Fruit fly (Drosophila melanogaster): ENCODE data around the gene CG4362.

Gene CG4362

dm6 chr3R:20276012-20276411 lies 31.3 kb downstream of the CG4362 start (continued):
- TF ChIP-seq Sin3A (optimal IDR thresholded peaks at IDR 0.05): no peak
- no peak for TF ChIP-seq fd96Cb (tag; optimal IDR thresholded peaks at IDR 0.05)
- TF ChIP-seq BEAF-32 (GFP tag; optimal IDR thresholded peaks at IDR 0.05): no peak
- TF ChIP-seq her (GFP tag; optimal IDR thresholded peaks at IDR 0.05): peak; percentile 46
- TF ChIP-seq br (optimal IDR thresholded peaks at IDR 0.05): no peak
- TF ChIP-seq CG2875 (GFP tag; optimal IDR thresholded peaks at IDR 0.05): no peak
- peak; percentile 78 for TF ChIP-seq CG9727 (GFP tag; optimal IDR thresholded peaks at IDR 0.05)
- no peak for TF ChIP-seq Atf3 (GFP tag; optimal IDR thresholded peaks at IDR 0.05)
- no peak for TF ChIP-seq gfzf (GFP tag; optimal IDR thresholded peaks at IDR 0.05)
- peak; percentile 41 for TF ChIP-seq CG8089 (GFP tag; optimal IDR thresholded peaks at IDR 0.05)
- TF ChIP-seq NFAT (GFP tag; IDR thresholded peaks at IDR 0.05): no peak
- no peak for TF ChIP-seq dm (GFP tag; optimal IDR thresholded peaks at IDR 0.05)
- no peak for TF ChIP-seq fd64A (GFP tag; optimal IDR thresholded peaks at IDR 0.05)
- peak; percentile 23 for TF ChIP-seq Bdp1 (GFP tag; optimal IDR thresholded peaks at IDR 0.05)
- TF ChIP-seq CG2199 (GFP tag; IDR thresholded peaks at IDR 0.05): no peak
- peak; percentile 46 for TF ChIP-seq NC2β (GFP tag; optimal IDR thresholded peaks at IDR 0.05)
- peak; percentile 13 for TF ChIP-seq CG17829 (tag; optimal IDR thresholded peaks at IDR 0.05)
- no peak for TF ChIP-seq CG2120 (GFP tag; optimal IDR thresholded peaks at IDR 0.05)
- no peak for TF ChIP-seq usp (GFP tag; optimal IDR thresholded peaks at IDR 0.05)
- peak; percentile 12 for TF ChIP-seq tio (GFP tag; optimal IDR thresholded peaks at IDR 0.05)
- no peak for TF ChIP-seq PHDP (tag; optimal IDR thresholded peaks at IDR 0.05)
- peak; percentile 39 for TF ChIP-seq Vsx1 (GFP tag; optimal IDR thresholded peaks at IDR 0.05)
- TF ChIP-seq sqz (GFP tag; optimal IDR thresholded peaks at IDR 0.05): peak; percentile 27
- TF ChIP-seq CG14710 (tag; optimal IDR thresholded peaks at IDR 0.05): peak; percentile 52
- no peak for TF ChIP-seq Dad (GFP tag; optimal IDR thresholded peaks at IDR 0.05)
- TF ChIP-seq D (optimal IDR thresholded peaks at IDR 0.05): no peak
- peak; percentile 46 for TF ChIP-seq D (GFP tag; optimal IDR thresholded peaks at IDR 0.05)
- peak; percentile 15 for TF ChIP-seq CG12236 (GFP tag; optimal IDR thresholded peaks at IDR 0.05)
- TF ChIP-seq Trl (optimal IDR thresholded peaks at IDR 0.05): no peak
- peak; percentile 65 for TF ChIP-seq Trl (GFP tag; optimal IDR thresholded peaks at IDR 0.05)
- TF ChIP-seq CG17328 (GFP tag; IDR thresholded peaks at IDR 0.05): peak; percentile 45; the same call in 1 of the 2 replicates
- TF ChIP-seq CG2202 (tag; optimal IDR thresholded peaks at IDR 0.05): peak; percentile 59
- TF ChIP-seq az2 (GFP tag; optimal IDR thresholded peaks at IDR 0.05): no peak
- TF ChIP-seq ssp (GFP tag; IDR thresholded peaks at IDR 0.05): no peak
- peak; percentile 36 for TF ChIP-seq CG17568 (GFP tag; optimal IDR thresholded peaks at IDR 0.05)
- peak; percentile 89 for TF ChIP-seq CG15696 (tag; optimal IDR thresholded peaks at IDR 0.05)
- 0 out of 2 replicates have a peak, but pooled peaks have one; percentile 29 for TF ChIP-seq Xrp1 (GFP tag; IDR thresholded peaks at IDR 0.05)
- TF ChIP-seq pan (optimal IDR thresholded peaks at IDR 0.05): no peak
- peak in 1 of 2 experiments; percentile 23 for TF ChIP-seq pan (GFP tag; optimal IDR thresholded peaks at IDR 0.05 in 1 of 2, IDR thresholded peaks at IDR 0.05 in 1 of 2)
- TF ChIP-seq gcm (GFP tag; optimal IDR thresholded peaks at IDR 0.05): no peak
- peak; percentile 44 for TF ChIP-seq MTF-1 (GFP tag; optimal IDR thresholded peaks at IDR 0.05; ENCODE audit: borderline replicate concordance)
- no peak for TF ChIP-seq pita (GFP tag; optimal IDR thresholded peaks at IDR 0.05)
- TF ChIP-seq CG6254 (GFP tag; optimal IDR thresholded peaks at IDR 0.05): peak; percentile 14
- TF ChIP-seq nom (GFP tag; optimal IDR thresholded peaks at IDR 0.05): no peak
- peak; percentile 61 for TF ChIP-seq CG33557 (GFP tag; optimal IDR thresholded peaks at IDR 0.05)
- peak; percentile 50 for TF ChIP-seq CG8924 (tag; optimal IDR thresholded peaks at IDR 0.05)
- TF ChIP-seq twi (tag; optimal IDR thresholded peaks at IDR 0.05): peak; percentile 70
- TF ChIP-seq CG15479 (GFP tag; optimal IDR thresholded peaks at IDR 0.05): peak; percentile 31
- no peak for TF ChIP-seq Chrac-16 (GFP tag; optimal IDR thresholded peaks at IDR 0.05)
- TF ChIP-seq fd102C (GFP tag; optimal IDR thresholded peaks at IDR 0.05): peak; percentile 93
- TF ChIP-seq insv (GFP tag; optimal IDR thresholded peaks at IDR 0.05): peak in 1 of 2 experiments; percentile 38
- no peak for TF ChIP-seq CG18476 (GFP tag; optimal IDR thresholded peaks at IDR 0.05)
